Fruit fly (Drosophila melanogaster) whole organism, adult: ENCODE data around the gene CG12974.
A peak's percentile ranks its signal among the peaks of the same experiment; 100 is the strongest.

ENCODE experiments used
- CG14711 ChIP-seq: fragments of 200-800 bp; sonication (Bioruptor generic); optimal IDR thresholded peaks from 2 replicates; lab custom pipeline; 2018; ENCODE audit warnings: missing biosample characterization, mild to moderate bottlenecking, missing genetic modification characterization, moderate library complexity
- CG7045 ChIP-seq: fragments of 200-800 bp; sonication (Bioruptor generic); optimal IDR thresholded peaks from 2 replicates; lab custom pipeline; 2017; ENCODE audit warnings: missing biosample characterization, mild to moderate bottlenecking, missing genetic modification characterization
- CG7101 ChIP-seq: fragments of 200-800 bp; sonication (Bioruptor generic); optimal IDR thresholded peaks from 2 replicates; lab custom pipeline; 2018; ENCODE audit warnings: missing biosample characterization, mild to moderate bottlenecking, missing genetic modification characterization, moderate library complexity
- bab1 ChIP-seq: fragments of 200-800 bp; sonication (Bioruptor generic); optimal IDR thresholded peaks from 3 replicates; lab custom pipeline; 2019; ENCODE audit warnings: missing biosample characterization, mild to moderate bottlenecking, missing genetic modification characterization, moderate library complexity
- cnc ChIP-seq, 2 experiments: fragments of >200 bp; optimal IDR thresholded peaks; 2 replicates each; lab custom pipeline; 2017
- kay ChIP-seq: fragments of 200-800 bp; sonication (Bioruptor generic); peaks from one replicate; lab custom pipeline; 2016; ENCODE audit warnings: missing biosample characterization, missing genetic modification characterization, borderline replicate concordance
- pad ChIP-seq: fragments of 200-800 bp; sonication (Bioruptor generic); optimal IDR thresholded peaks from 3 replicates; lab custom pipeline; 2017; ENCODE audit warnings: missing biosample characterization, missing genetic modification characterization, mild to moderate bottlenecking, moderate library complexity, missing genetic modification reagents

DNA sequence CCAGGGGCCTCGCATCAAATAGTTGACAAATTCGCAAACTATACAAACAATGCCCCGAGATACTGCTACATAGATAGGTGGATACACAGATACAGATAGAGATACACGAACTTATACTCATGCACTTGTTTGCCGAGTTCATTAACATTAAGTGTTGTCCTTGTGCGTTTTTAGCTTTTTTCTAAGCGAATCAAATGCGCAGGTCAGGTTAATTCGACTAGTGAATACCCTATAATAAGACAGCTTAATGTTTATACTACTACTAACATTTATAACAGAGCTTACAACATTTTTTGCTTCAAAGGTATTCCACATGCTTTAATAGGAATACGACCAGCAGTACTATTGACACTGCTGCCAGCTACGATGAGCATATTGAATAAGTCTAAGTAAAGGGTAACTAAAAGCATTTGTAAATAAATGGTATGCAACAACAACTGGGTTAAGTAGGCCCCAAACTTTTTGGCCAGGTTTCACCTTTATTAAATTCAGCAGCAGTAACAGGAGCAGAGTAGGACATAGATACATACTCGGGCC lies 44.2 kb downstream of the CG12974 start:
- no peak for TF ChIP-seq CG14711
- TF ChIP-seq cnc (optimal IDR thresholded peaks at IDR 0.05; lab: Kevin White, UChicago) = no peak
- TF ChIP-seq bab1 (GFP tag; lab: Kevin White, UChicago) = no peak
- TF ChIP-seq CG7045 (GFP tag; lab: Kevin White, UChicago) = no peak
- peak; percentile 40 for TF ChIP-seq kay (GFP tag; lab: Kevin White, UChicago)
- no peak for TF ChIP-seq pad (GFP tag; lab: Kevin White, UChicago)
- no peak for TF ChIP-seq CG7101
